Fruit fly (Drosophila melanogaster) whole organism, embryonic: Measurements from ENCODE around the gene CG9302.

Experiments
- B-H1 ChIP-seq: fragments of 200-800 bp; sonication (Bioruptor generic); IDR thresholded peaks from 3 replicates; pipeline ENCODE4 v1.3.6; 2022; ENCODE audit warnings: missing biosample characterization, missing genetic modification characterization
- BEAF-32 ChIP-seq: fragments of 200-800 bp; sonication (Bioruptor generic); optimal IDR thresholded peaks from 3 replicates; lab custom pipeline; 2017; ENCODE audit warnings: missing biosample characterization, missing genetic modification characterization, mild to moderate bottlenecking, moderate library complexity, missing genetic modification reagents
- CG12104 ChIP-seq: fragments of 200-800 bp; sonication (Bioruptor generic); optimal IDR thresholded peaks from 3 replicates; lab custom pipeline; 2016; ENCODE audit warnings: missing biosample characterization, missing genetic modification characterization
- CG1603 ChIP-seq: fragments of 200-800 bp; sonication (Bioruptor generic); optimal IDR thresholded peaks from 2 replicates; lab custom pipeline; 2019; ENCODE audit warnings: missing biosample characterization, mild to moderate bottlenecking, missing genetic modification characterization, moderate library complexity
- CG17328 ChIP-seq: fragments of 200-800 bp; sonication (Bioruptor generic); IDR thresholded peaks from 2 replicates; pipeline ENCODE4 v1.3.6; 2022; ENCODE audit warnings: missing biosample characterization, missing genetic modification characterization
- CG18262 ChIP-seq: fragments of 200-800 bp; optimal IDR thresholded peaks from 3 replicates; lab custom pipeline; 2019; ENCODE audit warnings: missing biosample characterization, mild to moderate bottlenecking, missing genetic modification characterization, moderate library complexity
- CG30431 ChIP-seq: fragments of 200-800 bp; sonication (Bioruptor generic); optimal IDR thresholded peaks from 2 replicates; lab custom pipeline; 2017; ENCODE audit warnings: missing biosample characterization, missing genetic modification characterization
- CG4328 ChIP-seq: fragments of 200-800 bp; sonication (Bioruptor generic); optimal IDR thresholded peaks from 3 replicates; lab custom pipeline; 2017; ENCODE audit warnings: missing biosample characterization, missing genetic modification reagents, missing genetic modification characterization
- CG4424 ChIP-seq: fragments of 200-800 bp; sonication (Bioruptor generic); optimal IDR thresholded peaks from 3 replicates; lab custom pipeline; 2016; ENCODE audit warnings: missing biosample characterization, missing genetic modification characterization
- CG6689 ChIP-seq: fragments of 200-800 bp; sonication (Bioruptor generic); IDR thresholded peaks from 2 replicates; pipeline ENCODE4 v1.3.6; 2022; ENCODE audit warnings: missing biosample characterization, missing genetic modification characterization
- CG7357 ChIP-seq: fragments of 200-800 bp; sonication (Bioruptor generic); IDR thresholded peaks from 3 replicates; pipeline ENCODE4 v1.3.6; 2022; ENCODE audit warnings: missing biosample characterization, missing genetic modification characterization
- CG8281 ChIP-seq: fragments of 200-800 bp; sonication (Bioruptor generic); optimal IDR thresholded peaks from 2 replicates; lab custom pipeline; 2018; ENCODE audit warnings: missing biosample characterization, mild to moderate bottlenecking, missing genetic modification characterization, moderate library complexity
- CHES-1-like ChIP-seq: fragments of 200-800 bp; sonication (Bioruptor generic); optimal IDR thresholded peaks from 2 replicates; lab custom pipeline; 2016; ENCODE audit warnings: missing biosample characterization, missing genetic modification characterization
- Camta ChIP-seq: fragments of 200-800 bp; sonication (Bioruptor generic); optimal IDR thresholded peaks from 2 replicates; lab custom pipeline; 2016; ENCODE audit warnings: missing biosample characterization, missing genetic modification characterization
- Chrac-16 ChIP-seq: fragments of 200-800 bp; sonication (Bioruptor generic); optimal IDR thresholded peaks from 3 replicates; lab custom pipeline; 2016; ENCODE audit warnings: missing biosample characterization, missing genetic modification characterization
- Doc3 ChIP-seq: fragments of 200-800 bp; sonication (Bioruptor generic); IDR thresholded peaks from 3 replicates; pipeline ENCODE4 v1.3.6; 2022; ENCODE audit warnings: missing biosample characterization, missing genetic modification characterization; ENCODE audit not compliant: partially characterized antibody
- E2f1 ChIP-seq: fragments of 200-800 bp; sonication (Bioruptor generic); IDR thresholded peaks from 2 replicates; pipeline ENCODE4 v1.3.6; 2022; ENCODE audit warnings: missing biosample characterization, missing genetic modification characterization
- Fer2 ChIP-seq: fragments of 200-800 bp; sonication (Bioruptor generic); optimal IDR thresholded peaks from 2 replicates; lab custom pipeline; 2018; ENCODE audit warnings: missing biosample characterization, mild to moderate bottlenecking, missing genetic modification characterization, moderate library complexity
- Hand ChIP-seq: fragments of 200-800 bp; sonication (Bioruptor generic); optimal IDR thresholded peaks from 2 replicates; lab custom pipeline; 2017; ENCODE audit warnings: mild to moderate bottlenecking, missing biosample characterization, missing genetic modification reagents, missing genetic modification characterization
- Hsf ChIP-seq: fragments of 200-800 bp; sonication (Bioruptor generic); optimal IDR thresholded peaks from 3 replicates; lab custom pipeline; 2016; ENCODE audit warnings: missing biosample characterization, missing genetic modification characterization
- MTF-1 ChIP-seq: fragments of 200-800 bp; sonication (Bioruptor generic); optimal IDR thresholded peaks from 2 replicates; lab custom pipeline; 2018; ENCODE audit warnings: missing biosample characterization, mild to moderate bottlenecking, missing genetic modification characterization, borderline replicate concordance
- NK7.1 ChIP-seq: fragments of 200-800 bp; sonication (Bioruptor generic); optimal IDR thresholded peaks from 3 replicates; lab custom pipeline; 2016; ENCODE audit warnings: missing biosample characterization, missing genetic modification characterization
- Nf-YA ChIP-seq: fragments of 200-800 bp; sonication (Bioruptor generic); IDR thresholded peaks from 2 replicates; pipeline ENCODE4 v1.3.6; 2022; ENCODE audit warnings: missing biosample characterization, missing genetic modification characterization
- NfI ChIP-seq: fragments of 200-800 bp; sonication (Bioruptor generic); optimal IDR thresholded peaks from 3 replicates; lab custom pipeline; 2018; ENCODE audit warnings: missing biosample characterization, mild to moderate bottlenecking, missing genetic modification characterization, moderate library complexity
- PHDP ChIP-seq: fragments of 200-800 bp; sonication (Bioruptor generic); optimal IDR thresholded peaks from 3 replicates; lab custom pipeline; 2018; ENCODE audit warnings: missing biosample characterization, mild to moderate bottlenecking, missing genetic modification characterization, moderate library complexity
- Poxn ChIP-seq: fragments of 200-800 bp; sonication (Bioruptor generic); IDR thresholded peaks from 2 replicates; pipeline ENCODE4 v1.3.6; 2022; ENCODE audit warnings: missing biosample characterization, missing genetic modification characterization
- Taf1 ChIP-seq: fragments of 200-800 bp; sonication (Bioruptor generic); IDR thresholded peaks from 2 replicates; pipeline ENCODE4 v1.3.6; 2022; ENCODE audit warnings: missing biosample characterization, missing genetic modification characterization
- YL-1 ChIP-seq: fragments of 200-800 bp; sonication (Bioruptor generic); optimal IDR thresholded peaks from 3 replicates; lab custom pipeline; 2017; ENCODE audit warnings: missing biosample characterization, mild to moderate bottlenecking, missing genetic modification characterization
- ac ChIP-seq: fragments of 200-800 bp; sonication (Bioruptor generic); optimal IDR thresholded peaks from 3 replicates; lab custom pipeline; 2017; ENCODE audit warnings: missing biosample characterization, mild to moderate bottlenecking, missing genetic modification characterization
- al ChIP-seq: fragments of 200-800 bp; sonication (Bioruptor generic); IDR thresholded peaks from 2 replicates; pipeline ENCODE4 v1.3.6; 2022; ENCODE audit warnings: missing biosample characterization, missing genetic modification characterization
- amos ChIP-seq: fragments of 200-800 bp; sonication (Bioruptor generic); IDR thresholded peaks from 2 replicates; pipeline ENCODE4 v1.3.6; 2022; ENCODE audit warnings: missing biosample characterization, missing genetic modification characterization; ENCODE audit not compliant: partially characterized antibody
- ase ChIP-seq: fragments of 200-800 bp; sonication (Bioruptor generic); IDR thresholded peaks from 3 replicates; pipeline ENCODE4 v1.3.6; 2022; ENCODE audit warnings: missing biosample characterization, missing genetic modification characterization
- crol ChIP-seq: fragments of 200-800 bp; sonication (Bioruptor generic); IDR thresholded peaks from 2 replicates; pipeline ENCODE4 v1.3.6; 2022; ENCODE audit warnings: missing biosample characterization, missing genetic modification characterization
- dati ChIP-seq: fragments of 200-800 bp; sonication (Bioruptor generic); IDR thresholded peaks from 2 replicates; pipeline ENCODE4 v1.3.6; 2022; ENCODE audit warnings: missing biosample characterization, missing genetic modification characterization
- dpn ChIP-seq, 2 experiments: fragments of 200-800 bp; sonication (Bioruptor generic); optimal IDR thresholded peaks; 3 replicates each; lab custom pipeline; 2016; ENCODE audit warnings: missing biosample characterization in 2 of 2, missing genetic modification characterization in 2 of 2
- eve ChIP-seq, 2 experiments: fragments of >200 bp; optimal IDR thresholded peaks; 2 replicates each; lab custom pipeline; 2017; ENCODE audit warnings: missing biosample characterization in 2 of 2, missing genetic modification characterization in 2 of 2
- fd3F ChIP-seq: fragments of 200-800 bp; sonication (Bioruptor generic); optimal IDR thresholded peaks from 2 replicates; lab custom pipeline; 2018; ENCODE audit warnings: missing biosample characterization, mild to moderate bottlenecking, missing genetic modification characterization, moderate library complexity
- fd64A ChIP-seq: fragments of 200-800 bp; sonication (Bioruptor generic); optimal IDR thresholded peaks from 3 replicates; lab custom pipeline; 2018; ENCODE audit warnings: missing biosample characterization, mild to moderate bottlenecking, missing genetic modification characterization
- fru ChIP-seq: fragments of >200 bp; optimal IDR thresholded peaks from 2 replicates; lab custom pipeline; 2017
- fu2 ChIP-seq: fragments of 200-800 bp; sonication (Bioruptor generic); optimal IDR thresholded peaks from 2 replicates; lab custom pipeline; 2016; ENCODE audit warnings: missing biosample characterization, missing genetic modification characterization
- gem ChIP-seq: fragments of 200-800 bp; sonication (Bioruptor generic); optimal IDR thresholded peaks from 2 replicates; lab custom pipeline; 2019; ENCODE audit warnings: missing biosample characterization, mild to moderate bottlenecking, missing genetic modification characterization, moderate library complexity
- her ChIP-seq: fragments of 200-800 bp; sonication (Bioruptor generic); optimal IDR thresholded peaks from 2 replicates; lab custom pipeline; 2016; ENCODE audit warnings: missing biosample characterization, missing genetic modification characterization
- knrl ChIP-seq: fragments of 200-800 bp; sonication (Bioruptor generic); IDR thresholded peaks from 3 replicates; pipeline ENCODE4 v1.3.6; 2022; ENCODE audit warnings: missing biosample characterization, missing genetic modification characterization; ENCODE audit not compliant: partially characterized antibody
- pfk ChIP-seq: fragments of 200-800 bp; sonication (Bioruptor generic); optimal IDR thresholded peaks from 2 replicates; lab custom pipeline; 2018; ENCODE audit warnings: missing biosample characterization, mild to moderate bottlenecking, missing genetic modification characterization, moderate library complexity
- pho ChIP-seq: fragments of 200-800 bp; sonication (Bioruptor generic); optimal IDR thresholded peaks from 2 replicates; lab custom pipeline; 2016; ENCODE audit warnings: missing biosample characterization, missing genetic modification characterization
- phol ChIP-seq: fragments of 200-800 bp; sonication (Bioruptor generic); optimal IDR thresholded peaks from 3 replicates; lab custom pipeline; 2018; ENCODE audit warnings: missing biosample characterization, mild to moderate bottlenecking, missing genetic modification characterization, moderate library complexity
- schlank ChIP-seq: fragments of 200-800 bp; sonication (Bioruptor generic); optimal IDR thresholded peaks from 2 replicates; lab custom pipeline; 2018; ENCODE audit warnings: missing biosample characterization, mild to moderate bottlenecking, missing genetic modification characterization
- scrt ChIP-seq: fragments of 200-800 bp; sonication (Bioruptor generic); optimal IDR thresholded peaks from 2 replicates; lab custom pipeline; 2018; ENCODE audit warnings: missing biosample characterization, mild to moderate bottlenecking, missing genetic modification characterization, moderate library complexity
- sd ChIP-seq: fragments of 200-800 bp; sonication (Bioruptor generic); optimal IDR thresholded peaks from 3 replicates; lab custom pipeline; 2018; ENCODE audit warnings: missing biosample characterization, mild to moderate bottlenecking, missing genetic modification characterization, moderate library complexity
- tup ChIP-seq: fragments of 200-800 bp; sonication (Bioruptor generic); optimal IDR thresholded peaks from 2 replicates; lab custom pipeline; 2016; ENCODE audit warnings: missing biosample characterization, mild to moderate bottlenecking, missing genetic modification characterization, moderate library complexity
- wek ChIP-seq: fragments of 200-800 bp; sonication (Bioruptor generic); optimal IDR thresholded peaks from 3 replicates; lab custom pipeline; 2018; ENCODE audit warnings: missing biosample characterization, mild to moderate bottlenecking, missing genetic modification characterization, moderate library complexity
- zfh2 ChIP-seq: fragments of 200-800 bp; sonication (Bioruptor generic); optimal IDR thresholded peaks from 2 replicates; lab custom pipeline; 2016; ENCODE audit warnings: missing biosample characterization, missing genetic modification characterization

The CG9302 gene

dm6 chr2L:13367378-13367777, 11.0 kb downstream of the CG9302 start, which contains the start of gene Tap42 (continued):
- TF ChIP-seq her (GFP tag; lab: Kevin White, UChicago), result no peak
- TF ChIP-seq Doc3 (GFP tag; lab: Robert Waterston, UW), result no peak
- TF ChIP-seq Fer2 (tag; lab: Kevin White, UChicago), result no peak
- TF ChIP-seq dpn (GFP tag; optimal IDR thresholded peaks at IDR 0.05; lab: Kevin White, UChicago), result peak in 1 of 2 experiments; percentile 6
- TF ChIP-seq ase (GFP tag; lab: Robert Waterston, UW), result no peak
- no peak for TF ChIP-seq NK7.1 (GFP tag; lab: Kevin White, UChicago)
- no peak for TF ChIP-seq al (GFP tag; lab: Robert Waterston, UW)
- TF ChIP-seq pho, result no peak
- TF ChIP-seq Chrac-16 (GFP tag; lab: Kevin White, UChicago), result no peak
- TF ChIP-seq tup (GFP tag; lab: Kevin White, UChicago), result no peak
- no peak for TF ChIP-seq CG4328 (GFP tag; lab: Kevin White, UChicago)
- TF ChIP-seq CG18262 (tag; lab: Kevin White, UChicago), result peak; percentile 9
- no peak for TF ChIP-seq CG17328 (GFP tag; lab: Robert Waterston, UW)
- no peak for TF ChIP-seq crol (GFP tag; lab: Robert Waterston, UW)
- TF ChIP-seq YL-1 (GFP tag; lab: Kevin White, UChicago), result no peak
- TF ChIP-seq fru (lab: Kevin White, UChicago), result no peak
- TF ChIP-seq E2f1 (GFP tag; lab: Robert Waterston, UW), result no peak
- TF ChIP-seq wek (GFP tag; lab: Kevin White, UChicago), result no peak
- TF ChIP-seq pfk (GFP tag; lab: Kevin White, UChicago), result no peak
- no peak for TF ChIP-seq amos (GFP tag; lab: Robert Waterston, UW)
- TF ChIP-seq CG8281 (tag; lab: Kevin White, UChicago), result no peak
- TF ChIP-seq dati (GFP tag; lab: Robert Waterston, UW), result no peak
- TF ChIP-seq fd3F (GFP tag; lab: Kevin White, UChicago), result no peak
- no peak for TF ChIP-seq CG12104
- TF ChIP-seq CG7357 (GFP tag; lab: Robert Waterston, UW), result no peak
- no peak for TF ChIP-seq fd64A (GFP tag; lab: Kevin White, UChicago)
- TF ChIP-seq Taf1, result no peak
- TF ChIP-seq B-H1 (GFP tag; lab: Robert Waterston, UW), result no peak
- no peak for TF ChIP-seq CG1603 (tag; lab: Kevin White, UChicago)
- TF ChIP-seq scrt, result peak; percentile 25
- no peak for TF ChIP-seq eve (GFP tag; optimal IDR thresholded peaks at IDR 0.05; lab: Kevin White, UChicago)
- TF ChIP-seq sd, result no peak
- no peak for TF ChIP-seq CG4424 (GFP tag; lab: Kevin White, UChicago)
- no peak for TF ChIP-seq CG6689 (GFP tag; lab: Robert Waterston, UW)
- TF ChIP-seq knrl (GFP tag; lab: Robert Waterston, UW), result no peak
- TF ChIP-seq ac (GFP tag; lab: Kevin White, UChicago), result no peak
- peak; percentile 46 for TF ChIP-seq PHDP (tag; lab: Kevin White, UChicago)
- TF ChIP-seq MTF-1 (GFP tag; lab: Kevin White, UChicago), result no peak
- TF ChIP-seq Nf-YA (GFP tag; lab: Robert Waterston, UW), result no peak
- no peak for TF ChIP-seq fu2 (GFP tag; lab: Kevin White, UChicago)
- TF ChIP-seq phol, result peak; percentile 72
- TF ChIP-seq Hand (GFP tag; lab: Kevin White, UChicago), result no peak
- peak; percentile 32 for TF ChIP-seq Hsf (GFP tag; lab: Kevin White, UChicago)
- no peak for TF ChIP-seq Camta (GFP tag; lab: Kevin White, UChicago)
- TF ChIP-seq NfI (GFP tag; lab: Kevin White, UChicago), result no peak
- TF ChIP-seq CHES-1-like (GFP tag; lab: Kevin White, UChicago), result no peak
- no peak for TF ChIP-seq zfh2 (GFP tag; lab: Kevin White, UChicago)
- TF ChIP-seq BEAF-32 (GFP tag; lab: Kevin White, UChicago), result peak; percentile 10
- TF ChIP-seq schlank, result no peak
- peak; percentile 51 for TF ChIP-seq gem
- TF ChIP-seq Poxn (GFP tag; lab: Robert Waterston, UW), result no peak
- TF ChIP-seq CG30431, result no peak
